Worm (Caenorhabditis elegans): ENCODE measurements around the gene Y73F4A.3.

Gene Y73F4A.3

DNA sequence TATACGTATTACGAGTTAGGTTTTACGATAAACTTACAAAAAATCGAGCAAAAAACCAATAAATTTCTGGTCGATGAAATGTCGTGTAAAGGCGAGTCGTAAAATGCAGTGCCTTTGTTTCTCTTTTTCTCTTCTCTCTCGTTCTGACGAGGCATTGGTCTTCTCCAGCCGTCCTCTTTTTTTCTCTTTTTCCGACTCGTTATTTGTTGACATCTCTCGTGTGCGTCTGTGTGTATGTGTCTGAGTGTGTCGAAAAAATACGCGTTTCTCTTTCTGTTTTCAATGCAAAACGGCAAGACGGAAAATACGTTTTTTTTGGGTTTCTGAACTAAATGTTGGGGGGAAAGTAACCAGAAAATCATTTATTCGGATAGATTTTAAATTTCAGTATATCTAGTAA lies 7.7 kb downstream of the Y73F4A.3 start, which contains the start of gene C53D6.6:
C53D6.6 (minus strand) TSS at position 118 of the 400 bp plus-strand sequence.
- TF ChIP-seq lsy-12 (tag; optimal IDR thresholded peaks at IDR 0.05) (no peak), egl-27 (tag; optimal IDR thresholded peaks at IDR 0.05) (no peak), aly-2 (tag; optimal IDR thresholded peaks at IDR 0.05) (no peak), egl-5 (tag; optimal IDR thresholded peaks at IDR 0.05) (no peak), nfya-1 (tag; optimal IDR thresholded peaks at IDR 0.05; ENCODE audit: insufficient read depth) (peak; percentile 50), ceh-9 (tag; optimal IDR thresholded peaks at IDR 0.05) (no peak), ceh-28 (tag; optimal IDR thresholded peaks at IDR 0.05) (no peak), ztf-11 (tag; optimal IDR thresholded peaks at IDR 0.05) (no peak), pha-4 (tag; optimal IDR thresholded peaks at IDR 0.05) (peak; percentile 90), lin-15B (tag; optimal IDR thresholded peaks at IDR 0.05) (no peak), ZK546.5 (tag; optimal IDR thresholded peaks at IDR 0.05) (no peak)

DNA sequence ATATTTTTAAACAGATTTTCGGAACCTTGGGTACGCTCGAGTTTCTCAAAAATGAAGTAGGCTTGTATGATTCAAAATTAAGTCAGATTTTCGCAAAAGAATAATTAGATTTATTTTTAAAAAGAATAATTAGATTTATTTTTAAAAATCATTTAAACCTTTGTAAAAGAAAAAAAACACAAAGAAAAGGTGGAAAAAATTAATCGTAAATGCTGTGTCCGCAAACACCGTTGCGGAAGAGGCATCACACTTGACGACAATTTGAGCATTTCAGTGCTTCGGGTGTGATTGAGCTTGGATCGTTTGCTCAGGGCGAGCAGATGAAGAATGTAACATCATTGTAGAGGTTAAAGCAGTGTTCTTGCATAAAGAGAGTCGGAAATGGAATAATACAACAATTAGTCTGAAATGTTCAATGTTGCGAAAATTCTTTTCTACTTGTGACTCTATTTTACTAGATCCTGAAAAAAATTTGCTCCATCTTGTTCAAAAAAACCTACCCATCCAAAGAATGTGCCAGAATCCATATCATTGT lies 19.0 kb downstream of the Y73F4A.3 start:
- TF ChIP-seq pha-4 (tag; optimal IDR thresholded peaks at IDR 0.05) = peak; percentile 36
- TF ChIP-seq jun-1 (tag; optimal IDR thresholded peaks at IDR 0.05) = no peak

DNA sequence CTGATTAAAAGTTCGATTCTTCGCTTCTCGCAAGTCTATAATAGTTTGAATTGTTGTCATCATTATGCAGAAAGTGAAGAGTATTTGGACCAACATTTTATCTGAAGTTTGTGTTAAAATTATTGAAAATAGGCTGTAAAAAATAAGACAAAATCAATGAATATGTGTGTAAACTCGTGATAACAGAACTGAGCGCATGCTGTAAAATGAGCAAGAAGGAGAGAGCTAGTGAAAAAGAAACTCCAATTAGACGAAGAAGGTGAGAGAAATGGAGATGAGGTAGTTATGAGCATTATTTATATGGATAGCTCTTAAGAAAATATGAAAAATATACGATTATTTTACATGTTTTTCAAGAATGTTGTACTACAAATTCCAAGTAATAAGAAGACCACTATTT lies 19.5 kb downstream of the Y73F4A.3 start, which contains the start of gene C53D6.4:
C53D6.4 (minus strand) TSS at position 101 of the 400 bp plus-strand sequence.
- TF ChIP-seq ceh-16 (tag; optimal IDR thresholded peaks at IDR 0.05) (no peak), ZK546.5 (tag; optimal IDR thresholded peaks at IDR 0.05) (no peak), nhr-77 (tag; optimal IDR thresholded peaks at IDR 0.05) (no peak)

DNA sequence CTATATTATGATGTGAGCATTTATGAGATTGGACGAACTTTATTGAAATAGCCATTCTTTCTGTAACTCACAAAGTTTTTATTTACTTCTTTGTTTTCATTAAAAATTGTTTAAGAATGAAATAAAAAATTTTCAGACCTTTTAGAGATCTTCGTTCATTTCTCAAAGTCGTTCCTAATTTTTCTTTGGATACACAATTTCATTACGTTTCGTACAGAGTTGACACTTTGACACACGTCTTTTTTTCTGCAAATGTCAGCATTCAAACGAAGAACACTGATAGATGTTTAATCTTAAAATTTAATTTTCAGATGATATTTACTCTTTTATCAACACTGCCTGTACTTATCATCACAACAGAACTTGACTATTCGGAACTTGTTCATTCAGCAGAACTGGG lies 23.8 kb downstream of the Y73F4A.3 start, which contains the start of gene acc-2:
acc-2 (plus strand) TSS at position 301 of the 400 bp plus-strand sequence.
- no peak for TF ChIP-seq zag-1 (tag; optimal IDR thresholded peaks at IDR 0.05)
- TF ChIP-seq eor-1 (tag; optimal IDR thresholded peaks at IDR 0.05) = no peak
- no peak for TF ChIP-seq ztf-4 (tag; optimal IDR thresholded peaks at IDR 0.05)
- TF ChIP-seq sea-2 (GFP tag; optimal IDR thresholded peaks at IDR 0.05) = no peak
- TF ChIP-seq egl-27 (tag; optimal IDR thresholded peaks at IDR 0.05) = no peak
- TF ChIP-seq lin-39 (tag; optimal IDR thresholded peaks at IDR 0.05) = no peak
- no peak for TF ChIP-seq pqm-1 (tag; optimal IDR thresholded peaks at IDR 0.05)
- no peak for TF ChIP-seq ceh-16 (tag; optimal IDR thresholded peaks at IDR 0.05)
- TF ChIP-seq nhr-77 (tag; optimal IDR thresholded peaks at IDR 0.05) = no peak
- no peak for TF ChIP-seq snpc-4 (tag; optimal IDR thresholded peaks at IDR 0.05)
- no peak for TF ChIP-seq tbx-2 (tag; optimal IDR thresholded peaks at IDR 0.05)
- no peak for TF ChIP-seq fos-1 (tag; optimal IDR thresholded peaks at IDR 0.05)
- TF ChIP-seq elt-1 (tag; optimal IDR thresholded peaks at IDR 0.05) = no peak
- TF ChIP-seq unc-62 (GFP tag; optimal IDR thresholded peaks at IDR 0.05) = no peak
- no peak for TF ChIP-seq ceh-9 (tag; optimal IDR thresholded peaks at IDR 0.05)
- no peak for TF ChIP-seq pha-4 (tag; optimal IDR thresholded peaks at IDR 0.05)
- TF ChIP-seq nhr-23 (tag; optimal IDR thresholded peaks at IDR 0.05) = no peak

DNA sequence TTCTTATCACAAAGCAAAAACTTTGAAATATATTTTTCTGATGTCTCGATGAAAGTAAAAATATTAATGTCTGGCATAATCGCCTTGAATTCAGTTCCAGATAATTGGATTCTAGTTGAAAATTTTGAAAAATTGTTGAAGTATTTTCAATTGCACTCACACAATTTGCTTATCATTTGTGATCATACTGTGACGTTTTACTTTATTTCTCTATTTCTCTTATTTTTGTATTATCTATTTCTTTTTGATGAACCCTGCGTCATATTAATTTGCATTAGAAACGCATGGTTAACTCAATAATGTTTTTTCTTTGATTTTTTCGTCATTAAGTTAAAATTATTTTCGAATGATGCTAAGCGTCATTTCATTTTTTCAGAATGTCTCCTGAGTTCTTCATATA lies 30.0 kb downstream of the Y73F4A.3 start, which contains the start of gene C53D6.11:
C53D6.11 (plus strand) TSS at position 328 of the 400 bp plus-strand sequence.
- TF ChIP-seq R02D3.7 (tag; optimal IDR thresholded peaks at IDR 0.05) = no peak
- TF ChIP-seq nhr-67 (tag; optimal IDR thresholded peaks at IDR 0.05) = no peak
- no peak for TF ChIP-seq hmg-11 (tag; optimal IDR thresholded peaks at IDR 0.05)
- TF ChIP-seq ZK546.5 (tag; optimal IDR thresholded peaks at IDR 0.05) = no peak
- TF ChIP-seq pqm-1 (tag; optimal IDR thresholded peaks at IDR 0.05) = peak; percentile 13
- peak; percentile 67 for TF ChIP-seq elt-2 (tag; optimal IDR thresholded peaks at IDR 0.05)
- TF ChIP-seq pha-4 (tag; optimal IDR thresholded peaks at IDR 0.05) = peak; percentile 30

DNA sequence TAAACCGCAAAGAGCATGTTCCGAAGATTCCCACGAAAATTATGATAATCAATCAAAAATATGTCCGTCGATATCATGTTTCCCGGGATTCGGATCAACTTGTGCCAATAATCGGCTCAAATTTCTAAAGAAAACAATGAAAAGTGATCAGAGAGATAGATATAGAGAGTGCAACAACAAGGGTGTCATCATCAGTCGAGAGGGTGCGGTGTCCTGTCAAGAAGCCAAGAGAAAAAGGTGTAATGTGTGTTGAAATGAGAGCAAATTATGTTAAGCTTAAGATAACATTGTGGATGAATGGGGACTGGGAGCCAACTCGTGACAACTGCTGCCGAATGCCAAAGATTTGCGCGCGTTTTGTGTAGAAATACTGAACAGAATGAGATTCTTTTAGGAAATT lies 32.3 kb downstream of the Y73F4A.3 start:
- no peak for TF ChIP-seq skn-1 (tag; optimal IDR thresholded peaks at IDR 0.05)
- TF ChIP-seq tbx-2 (tag; optimal IDR thresholded peaks at IDR 0.05) = no peak
- TF ChIP-seq mml-1 (tag; optimal IDR thresholded peaks at IDR 0.05) = no peak
- no peak for TF ChIP-seq egl-27 (tag; optimal IDR thresholded peaks at IDR 0.05)
- no peak for TF ChIP-seq eor-1 (tag; optimal IDR thresholded peaks at IDR 0.05)
- TF ChIP-seq nhr-43 (tag; optimal IDR thresholded peaks at IDR 0.05; ENCODE audit: poor library complexity, severe bottlenecking) = no peak
- TF ChIP-seq lin-39 (tag; optimal IDR thresholded peaks at IDR 0.05) = no peak
- TF ChIP-seq elt-1 (tag; optimal IDR thresholded peaks at IDR 0.05) = no peak
- TF ChIP-seq pha-4 (tag; optimal IDR thresholded peaks at IDR 0.05) = no peak
- TF ChIP-seq lin-15B (tag; optimal IDR thresholded peaks at IDR 0.05) = no peak
- TF ChIP-seq fos-1 (tag; optimal IDR thresholded peaks at IDR 0.05) = no peak
- no peak for TF ChIP-seq aly-2 (tag; optimal IDR thresholded peaks at IDR 0.05)
- TF ChIP-seq fkh-2 (tag; optimal IDR thresholded peaks at IDR 0.05) = no peak
- TF ChIP-seq nhr-25 (tag; optimal IDR thresholded peaks at IDR 0.05) = no peak
- no peak for TF ChIP-seq nhr-28 (tag; optimal IDR thresholded peaks at IDR 0.05)
- TF ChIP-seq ceh-82 (tag; optimal IDR thresholded peaks at IDR 0.05) = no peak
- TF ChIP-seq zag-1 (tag; optimal IDR thresholded peaks at IDR 0.05) = no peak
